Worm (Caenorhabditis elegans) whole organism, late embryonic: ENCODE results near the gene Y7A5A.5.

Experiments used
- C38D4.7 ChIP-seq: fragments of 200-800 bp; sonication (Bioruptor generic); optimal IDR thresholded peaks from 2 replicates; lab custom pipeline; 2018; ENCODE audit warnings: mild to moderate bottlenecking, missing genetic modification characterization, moderate library complexity, missing compliant biosample characterization
- F13H6.1 ChIP-seq: sonication (generic microtip); optimal IDR thresholded peaks from 2 replicates; lab custom pipeline; 2016; ENCODE audit warnings: missing genetic modification characterization, missing compliant biosample characterization
- K09A11.1 ChIP-seq: sonication (generic microtip); optimal IDR thresholded peaks from 2 replicates; lab custom pipeline; 2017; ENCODE audit warnings: antibody characterized with exemption, mild to moderate bottlenecking, missing genetic modification characterization, missing compliant biosample characterization; ENCODE audit not compliant: insufficient read depth
- Y22D7AL.16 ChIP-seq: sonication (generic microtip); optimal IDR thresholded peaks from 2 replicates; lab custom pipeline; 2016; ENCODE audit warnings: missing genetic modification characterization, missing compliant biosample characterization
- ceh-14 ChIP-seq: sonication (generic microtip); optimal IDR thresholded peaks from 2 replicates; lab custom pipeline; 2016; ENCODE audit warnings: missing genotype, missing genetic modification characterization, missing compliant biosample characterization
- ceh-18 ChIP-seq: sonication (generic microtip); optimal IDR thresholded peaks from 2 replicates; lab custom pipeline; 2016; ENCODE audit warnings: missing genetic modification characterization, missing compliant biosample characterization
- ceh-19 ChIP-seq: fragments of 200-800 bp; sonication (Bioruptor generic); optimal IDR thresholded peaks from 2 replicates; lab custom pipeline; 2018; ENCODE audit warnings: mild to moderate bottlenecking, missing genetic modification characterization, missing compliant biosample characterization
- ceh-2 ChIP-seq: sonication (generic microtip); optimal IDR thresholded peaks from 2 replicates; lab custom pipeline; 2016; ENCODE audit warnings: missing genotype, missing genetic modification characterization, missing compliant biosample characterization
- ceh-22 ChIP-seq: sonication (generic microtip); optimal IDR thresholded peaks from 2 replicates; lab custom pipeline; 2017; ENCODE audit warnings: missing biosample characterization, missing genetic modification characterization
- ceh-30 ChIP-seq: fragments of 150-350 bp; optimal IDR thresholded peaks from 2 replicates; lab custom pipeline; 2014; ENCODE audit warnings: missing biosample characterization, missing genetic modification characterization
- ceh-34 ChIP-seq: sonication (generic microtip); optimal IDR thresholded peaks from 2 replicates; lab custom pipeline; 2016; ENCODE audit warnings: mild to moderate bottlenecking, missing genetic modification characterization, missing compliant biosample characterization
- ceh-45 ChIP-seq: fragments of 200-800 bp; sonication (Bioruptor generic); IDR thresholded peaks from 2 replicates; pipeline ENCODE4 v1.3.6; 2022; ENCODE audit warnings: missing genetic modification reagents, missing genetic modification characterization, missing compliant biosample characterization
- ceh-6 ChIP-seq: fragments of 200-800 bp; sonication (Bioruptor generic); optimal IDR thresholded peaks from 2 replicates; lab custom pipeline; 2018; ENCODE audit warnings: mild to moderate bottlenecking, missing genetic modification characterization, missing compliant biosample characterization
- ceh-9 ChIP-seq: sonication (generic microtip); optimal IDR thresholded peaks from 2 replicates; lab custom pipeline; 2016; ENCODE audit warnings: mild to moderate bottlenecking, missing genetic modification characterization, inconsistent platforms, missing compliant biosample characterization
- dmd-4 ChIP-seq: sonication (generic microtip); optimal IDR thresholded peaks from 2 replicates; lab custom pipeline; 2016; ENCODE audit warnings: borderline replicate concordance, missing genetic modification characterization, missing compliant biosample characterization
- dve-1 ChIP-seq: sonication (generic microtip); optimal IDR thresholded peaks from 2 replicates; lab custom pipeline; 2017; ENCODE audit warnings: antibody characterized with exemption, mild to moderate bottlenecking, missing genetic modification characterization, missing compliant biosample characterization
- elt-2 ChIP-seq: sonication (generic microtip); optimal IDR thresholded peaks from 2 replicates; lab custom pipeline; 2016; ENCODE audit warnings: missing genetic modification reagents, missing genetic modification characterization, missing compliant biosample characterization
- ets-4 ChIP-seq: sonication (generic microtip); optimal IDR thresholded peaks from 2 replicates; lab custom pipeline; 2016; ENCODE audit warnings: missing genetic modification characterization, missing compliant biosample characterization
- fax-1 ChIP-seq: sonication (generic microtip); optimal IDR thresholded peaks from 2 replicates; lab custom pipeline; 2016; ENCODE audit warnings: missing genotype, missing genetic modification characterization, missing compliant biosample characterization
- fkh-6 ChIP-seq: sonication (generic microtip); optimal IDR thresholded peaks from 2 replicates; lab custom pipeline; 2016; ENCODE audit warnings: missing genetic modification characterization, missing compliant biosample characterization
- gmeb-2 ChIP-seq: sonication (generic microtip); optimal IDR thresholded peaks from 2 replicates; lab custom pipeline; 2016; ENCODE audit warnings: missing genetic modification characterization, inconsistent platforms, missing compliant biosample characterization
- hlh-6 ChIP-seq: sonication (generic microtip); optimal IDR thresholded peaks from 2 replicates; lab custom pipeline; 2016; ENCODE audit warnings: missing genotype, missing genetic modification characterization, missing compliant biosample characterization
- lin-11 ChIP-seq: fragments of 200-800 bp; sonication (Bioruptor generic); optimal IDR thresholded peaks from 2 replicates; lab custom pipeline; 2018; ENCODE audit warnings: mild to moderate bottlenecking, missing genetic modification characterization, missing compliant biosample characterization
- madf-2 ChIP-seq: sonication (generic microtip); optimal IDR thresholded peaks from 2 replicates; lab custom pipeline; 2017; ENCODE audit warnings: missing genetic modification characterization, missing compliant biosample characterization
- nhr-232 ChIP-seq: sonication (generic microtip); optimal IDR thresholded peaks from 2 replicates; lab custom pipeline; 2016; ENCODE audit warnings: missing genetic modification characterization, missing compliant biosample characterization
- npax-4 ChIP-seq: sonication (generic microtip); optimal IDR thresholded peaks from 2 replicates; lab custom pipeline; 2016; ENCODE audit warnings: missing genetic modification characterization, missing compliant biosample characterization
- odd-2 ChIP-seq: sonication (generic microtip); optimal IDR thresholded peaks from 2 replicates; lab custom pipeline; 2017; ENCODE audit warnings: antibody characterized with exemption, mild to moderate bottlenecking, missing genetic modification characterization, missing compliant biosample characterization
- pag-3 ChIP-seq: sonication (generic microtip); optimal IDR thresholded peaks from 2 replicates; lab custom pipeline; 2016; ENCODE audit warnings: missing compliant biosample characterization, missing genetic modification characterization, borderline replicate concordance
- pax-1 ChIP-seq: fragments of 150-350 bp; optimal IDR thresholded peaks from 2 replicates; lab custom pipeline; 2014; ENCODE audit warnings: missing biosample characterization, missing genetic modification characterization
- pha-2 ChIP-seq: sonication (generic microtip); optimal IDR thresholded peaks from 2 replicates; lab custom pipeline; 2017; ENCODE audit warnings: mild to moderate bottlenecking, missing genetic modification characterization, missing compliant biosample characterization
- pha-4 ChIP-seq: fragments of 150-350 bp; optimal IDR thresholded peaks from 2 replicates; lab custom pipeline; 2018; ENCODE audit warnings: missing biosample characterization, missing genetic modification reagents, missing genetic modification characterization
- pqm-1 ChIP-seq: sonication (generic microtip); optimal IDR thresholded peaks from 2 replicates; lab custom pipeline; 2016; ENCODE audit warnings: missing genetic modification characterization, missing compliant biosample characterization
- pros-1 ChIP-seq: fragments of 150-350 bp; optimal IDR thresholded peaks from 2 replicates; lab custom pipeline; 2014; ENCODE audit warnings: missing biosample characterization, missing genetic modification reagents, missing genetic modification characterization
- ref-2 ChIP-seq: sonication (generic microtip); optimal IDR thresholded peaks from 2 replicates; lab custom pipeline; 2016; ENCODE audit warnings: missing genetic modification characterization, missing compliant biosample characterization
- sdc-2 ChIP-seq: sonication (generic microtip); optimal IDR thresholded peaks from 2 replicates; lab custom pipeline; 2016; ENCODE audit warnings: missing genotype, missing genetic modification characterization, missing compliant biosample characterization
- sox-4 ChIP-seq: sonication (generic microtip); optimal IDR thresholded peaks from 2 replicates; lab custom pipeline; 2017; ENCODE audit warnings: mild to moderate bottlenecking, missing genetic modification characterization, inconsistent platforms, missing compliant biosample characterization
- tbx-2 ChIP-seq: sonication (generic microtip); optimal IDR thresholded peaks from 2 replicates; lab custom pipeline; 2016; ENCODE audit warnings: missing genetic modification characterization, missing compliant biosample characterization
- ttx-3 ChIP-seq: sonication (generic microtip); optimal IDR thresholded peaks from 2 replicates; lab custom pipeline; 2016; ENCODE audit warnings: missing genetic modification reagents, missing genetic modification characterization, missing compliant biosample characterization
- unc-3 ChIP-seq, 2 experiments: fragments of 200-800 bp in 1 of 2; sonication (Bioruptor generic) in 1 of 2; sonication (generic microtip) in 1 of 2; conservative IDR thresholded peaks in 1 of 2; optimal IDR thresholded peaks in 1 of 2; 2 replicates each; pipeline versions ENCODE4 v1.3.6 to Lab custom; 2016 to 2022; ENCODE audit warnings: missing compliant biosample characterization in 2 of 2, missing genetic modification characterization in 2 of 2, missing genetic modification reagents in 1 of 2
- unc-42 ChIP-seq: sonication (generic microtip); optimal IDR thresholded peaks from 2 replicates; lab custom pipeline; 2016; ENCODE audit warnings: missing genotype, missing genetic modification characterization, missing compliant biosample characterization
- unc-55 ChIP-seq: sonication (generic microtip); optimal IDR thresholded peaks from 2 replicates; lab custom pipeline; 2017; ENCODE audit warnings: missing biosample characterization, missing genetic modification reagents, missing genetic modification characterization
- unc-86 ChIP-seq: sonication (generic microtip); optimal IDR thresholded peaks from 2 replicates; lab custom pipeline; 2016; ENCODE audit warnings: missing genetic modification characterization, missing compliant biosample characterization
- ztf-16 ChIP-seq: sonication (generic microtip); optimal IDR thresholded peaks from 2 replicates; lab custom pipeline; 2017; ENCODE audit warnings: missing genetic modification characterization, missing compliant biosample characterization

The Y7A5A.5 gene

ce11 chrX:15814548-15814947, 27.9 kb upstream of the Y7A5A.5 start:
- TF ChIP-seq pax-1 (tag; lab: Kevin White, UChicago): no peak
- TF ChIP-seq sox-4: no peak
- TF ChIP-seq pqm-1 (tag; lab: Kevin White, UChicago): no peak
- TF ChIP-seq unc-55 (GFP tag; lab: Kevin White, UChicago): no peak
- no peak for TF ChIP-seq ztf-16 (tag; lab: Kevin White, UChicago)
- TF ChIP-seq F13H6.1 (tag; lab: Kevin White, UChicago): no peak
- no peak for TF ChIP-seq ceh-2 (tag; lab: Kevin White, UChicago)
- no peak for TF ChIP-seq pha-4
- no peak for TF ChIP-seq hlh-6 (tag; lab: Kevin White, UChicago)
- TF ChIP-seq fax-1 (tag; lab: Kevin White, UChicago): no peak
- no peak for TF ChIP-seq ceh-18 (tag; lab: Kevin White, UChicago)
- no peak for TF ChIP-seq ref-2 (tag; lab: Kevin White, UChicago)
- no peak for TF ChIP-seq pros-1
- no peak for TF ChIP-seq unc-42
- no peak for TF ChIP-seq ceh-34 (tag; lab: Kevin White, UChicago)
- TF ChIP-seq ceh-9 (tag; lab: Kevin White, UChicago): no peak

- no peak for TF ChIP-seq C38D4.7 (GFP tag; lab: Kevin White, UChicago)
- no peak for TF ChIP-seq madf-2 (tag; lab: Kevin White, UChicago)
- no peak for TF ChIP-seq ceh-30 (tag; lab: Kevin White, UChicago)
- no peak for TF ChIP-seq dve-1 (tag; lab: Kevin White, UChicago)
- no peak for TF ChIP-seq K09A11.1 (tag; lab: Kevin White, UChicago)
- peak; percentile 90 for TF ChIP-seq sdc-2
- TF ChIP-seq, all 69 proteins: peak for 1
Measured at ce11 chrX:15811341-15811740, 24.7 kb upstream of the Y7A5A.5 start.

- TF ChIP-seq npax-4 (no peak), ceh-45 (GFP tag; lab: Robert Waterston, UW) (no peak), ztf-16 (tag; lab: Kevin White, UChicago) (no peak), unc-55 (GFP tag; lab: Kevin White, UChicago) (no peak), ets-4 (no peak), ceh-19 (GFP tag; lab: Kevin White, UChicago) (no peak), sox-4 (no peak), tbx-2 (tag; lab: Kevin White, UChicago) (no peak), odd-2 (tag; lab: Kevin White, UChicago) (no peak), K09A11.1 (tag; lab: Kevin White, UChicago) (no peak), ceh-6 (GFP tag; lab: Kevin White, UChicago) (no peak), F13H6.1 (tag; lab: Kevin White, UChicago) (no peak), ceh-22 (no peak), unc-3 (GFP tag; conservative IDR thresholded peaks at IDR 0.05; lab: Robert Waterston, UW) (no peak), unc-3 (tag; optimal IDR thresholded peaks at IDR 0.05; lab: Kevin White, UChicago) (no peak), fkh-6 (tag; lab: Kevin White, UChicago) (no peak), pag-3 (no peak), elt-2 (tag; lab: Kevin White, UChicago) (no peak), gmeb-2 (tag; lab: Kevin White, UChicago) (no peak), ceh-9 (tag; lab: Kevin White, UChicago) (no peak)
Measured at ce11 chrX:15804072-15804471, 17.4 kb upstream of the Y7A5A.5 start, which contains the start of gene Y7A5A.7. Gene Y7A5A.7 (minus strand): TSS chrX:15804172.

ce11 chrX:15801827-15802226, 15.2 kb upstream of the Y7A5A.5 start:
- TF ChIP-seq pha-4 (no peak), lin-11 (no peak), unc-86 (no peak), ceh-19 (GFP tag; lab: Kevin White, UChicago) (no peak), nhr-232 (tag; lab: Kevin White, UChicago) (no peak), Y22D7AL.16 (tag; lab: Kevin White, UChicago) (no peak), ceh-14 (no peak), ref-2 (tag; lab: Kevin White, UChicago) (no peak), hlh-6 (tag; lab: Kevin White, UChicago) (no peak), pros-1 (no peak), dmd-4 (tag; lab: Kevin White, UChicago) (no peak), pha-2 (tag; lab: Kevin White, UChicago) (no peak), ceh-18 (tag; lab: Kevin White, UChicago) (no peak), ttx-3 (tag; lab: Kevin White, UChicago) (no peak), ceh-22 (no peak)
